Worm (Caenorhabditis elegans) whole organism, midembryonic: ENCODE data around the gene nlp-7.

Experiments used
- T22C8.4 ChIP-seq: fragments of 200-800 bp; sonication (Bioruptor generic); IDR thresholded peaks from 2 replicates; pipeline ENCODE4 v1.3.6; 2022; ENCODE audit warnings: missing genetic modification characterization, missing compliant biosample characterization
- cog-1 ChIP-seq: sonication (generic microtip); optimal IDR thresholded peaks from 2 replicates; lab custom pipeline; 2016; ENCODE audit warnings: missing genetic modification characterization, missing compliant biosample characterization
- flt-1 ChIP-seq: fragments of 200-800 bp; sonication (Bioruptor generic); IDR thresholded peaks from 2 replicates; pipeline ENCODE4 v1.3.6; 2022; ENCODE audit warnings: missing genetic modification characterization, missing compliant biosample characterization
- klf-2 ChIP-seq: fragments of 200-800 bp; sonication (Bioruptor generic); conservative IDR thresholded peaks from 2 replicates; pipeline ENCODE4 v1.3.6; 2022; ENCODE audit warnings: missing genetic modification reagents, missing genetic modification characterization, missing compliant biosample characterization
- med-1 ChIP-seq: sonication (generic microtip); optimal IDR thresholded peaks from 2 replicates; lab custom pipeline; 2017; ENCODE audit warnings: missing genetic modification characterization, mild to moderate bottlenecking, missing compliant biosample characterization, antibody characterized with exemption, missing genetic modification reagents; ENCODE audit not compliant: insufficient read depth
- ref-1 ChIP-seq: fragments of 200-800 bp; sonication (Bioruptor generic); conservative IDR thresholded peaks from 2 replicates; pipeline ENCODE4 v1.3.6; 2022; ENCODE audit warnings: missing genetic modification reagents, missing genetic modification characterization, missing compliant biosample characterization
- tab-1 ChIP-seq: fragments of 200-800 bp; sonication (Bioruptor generic); IDR thresholded peaks from 2 replicates; pipeline ENCODE4 v1.3.6; 2022; ENCODE audit warnings: missing genetic modification characterization, missing compliant biosample characterization
- ztf-23 ChIP-seq: fragments of 200-800 bp; sonication (Bioruptor generic); IDR thresholded peaks from 2 replicates; pipeline ENCODE4 v1.3.6; 2022; ENCODE audit warnings: missing genetic modification reagents, missing genetic modification characterization, missing compliant biosample characterization
- ztf-29 ChIP-seq: fragments of 200-800 bp; sonication (Bioruptor generic); IDR thresholded peaks from 2 replicates; pipeline ENCODE4 v1.3.6; 2022; ENCODE audit warnings: missing genetic modification reagents, missing genetic modification characterization, missing compliant biosample characterization

Gene nlp-7

ce11 chrX:8564451-8564795, 28.6 kb upstream of the nlp-7 start:
- no peak for TF ChIP-seq cog-1 (tag; lab: Kevin White, UChicago)
- TF ChIP-seq flt-1 (GFP tag; lab: Robert Waterston, UW) = no peak
- no peak for TF ChIP-seq ztf-23 (GFP tag; lab: Robert Waterston, UW)
- no peak for TF ChIP-seq T22C8.4 (GFP tag; lab: Robert Waterston, UW)
- no peak for TF ChIP-seq tab-1 (GFP tag; lab: Robert Waterston, UW)
- no peak for TF ChIP-seq med-1 (GFP tag; lab: Kevin White, UChicago)
- TF ChIP-seq ztf-29 = no peak
- TF ChIP-seq ref-1 = no peak
- TF ChIP-seq klf-2 (GFP tag; lab: Robert Waterston, UW) = no peak

- no peak for TF ChIP-seq tab-1 (GFP tag; lab: Robert Waterston, UW)
- TF ChIP-seq ztf-23 (GFP tag; lab: Robert Waterston, UW) = 0 out of 2 replicates have a peak, but pooled peaks have one; percentile 31
- no peak for TF ChIP-seq klf-2 (GFP tag; lab: Robert Waterston, UW)
- no peak for TF ChIP-seq T22C8.4 (GFP tag; lab: Robert Waterston, UW)
Observed at ce11 chrX:8565810-8566416, 27.1 kb upstream of the nlp-7 start.

- TF ChIP-seq ztf-23 (GFP tag; lab: Robert Waterston, UW) = no peak
- TF ChIP-seq flt-1 (GFP tag; lab: Robert Waterston, UW) = no peak
- no peak for TF ChIP-seq klf-2 (GFP tag; lab: Robert Waterston, UW)
- TF ChIP-seq ref-1 = no peak
- no peak for TF ChIP-seq cog-1 (tag; lab: Kevin White, UChicago)
- no peak for TF ChIP-seq ztf-29
- TF ChIP-seq tab-1 (GFP tag; lab: Robert Waterston, UW) = no peak
- no peak for TF ChIP-seq med-1 (GFP tag; lab: Kevin White, UChicago)
- no peak for TF ChIP-seq T22C8.4 (GFP tag; lab: Robert Waterston, UW)
Observed at ce11 chrX:8566521-8567032, 26.4 kb upstream of the nlp-7 start.

- TF ChIP-seq ztf-29 (no peak), cog-1 (tag; lab: Kevin White, UChicago) (no peak), ref-1 (no peak), T22C8.4 (GFP tag; lab: Robert Waterston, UW) (no peak), ztf-23 (GFP tag; lab: Robert Waterston, UW) (no peak), med-1 (GFP tag; lab: Kevin White, UChicago) (no peak), klf-2 (GFP tag; lab: Robert Waterston, UW) (no peak), flt-1 (GFP tag; lab: Robert Waterston, UW) (no peak), tab-1 (GFP tag; lab: Robert Waterston, UW) (no peak)
Observed at ce11 chrX:8567166-8567565, 25.8 kb upstream of the nlp-7 start.

- no peak for TF ChIP-seq T22C8.4 (GFP tag; lab: Robert Waterston, UW)
- no peak for TF ChIP-seq ztf-23 (GFP tag; lab: Robert Waterston, UW)
- no peak for TF ChIP-seq ztf-29
- TF ChIP-seq med-1 (GFP tag; lab: Kevin White, UChicago) = no peak
- TF ChIP-seq flt-1 (GFP tag; lab: Robert Waterston, UW) = no peak
- no peak for TF ChIP-seq ref-1
- no peak for TF ChIP-seq cog-1 (tag; lab: Kevin White, UChicago)
- no peak for TF ChIP-seq tab-1 (GFP tag; lab: Robert Waterston, UW)
- TF ChIP-seq klf-2 (GFP tag; lab: Robert Waterston, UW) = no peak
Observed at ce11 chrX:8567823-8568314, 25.1 kb upstream of the nlp-7 start.

ce11 chrX:8568423-8568903, 24.5 kb upstream of the nlp-7 start:
- TF ChIP-seq med-1 (GFP tag; lab: Kevin White, UChicago) = no peak
- TF ChIP-seq ztf-29 = no peak

ce11 chrX:8569159-8569558, 23.8 kb upstream of the nlp-7 start:
- TF ChIP-seq tab-1 (GFP tag; lab: Robert Waterston, UW) = no peak
- TF ChIP-seq klf-2 (GFP tag; lab: Robert Waterston, UW) = no peak

ce11 chrX:8570997-8571517, 21.9 kb upstream of the nlp-7 start, which contains the start of gene jmjd-3.1:
Gene jmjd-3.1, plus strand, starts transcription at chrX:8571047.
- no peak for TF ChIP-seq ztf-29
- TF ChIP-seq klf-2 (GFP tag; lab: Robert Waterston, UW) = no peak
- TF ChIP-seq T22C8.4 (GFP tag; lab: Robert Waterston, UW) = no peak
- TF ChIP-seq flt-1 (GFP tag; lab: Robert Waterston, UW) = no peak
- TF ChIP-seq ztf-23 (GFP tag; lab: Robert Waterston, UW) = no peak
- no peak for TF ChIP-seq cog-1 (tag; lab: Kevin White, UChicago)
- no peak for TF ChIP-seq tab-1 (GFP tag; lab: Robert Waterston, UW)
- TF ChIP-seq med-1 (GFP tag; lab: Kevin White, UChicago) = no peak
- TF ChIP-seq ref-1 = no peak

ce11 chrX:8580217-8580616, 12.8 kb upstream of the nlp-7 start, which contains the start of gene F18E9.4:
Gene F18E9.4, plus strand, starts transcription at chrX:8580517.
- TF ChIP-seq ztf-29 = no peak
- no peak for TF ChIP-seq ztf-23 (GFP tag; lab: Robert Waterston, UW)
- no peak for TF ChIP-seq med-1 (GFP tag; lab: Kevin White, UChicago)
- TF ChIP-seq ref-1 = no peak
- no peak for TF ChIP-seq tab-1 (GFP tag; lab: Robert Waterston, UW)
- no peak for TF ChIP-seq cog-1 (tag; lab: Kevin White, UChicago)

ce11 chrX:8581447-8581846, 11.5 kb upstream of the nlp-7 start, which contains the start of gene F18E9.8:
Gene F18E9.8, minus strand, starts transcription at chrX:8581547.
- TF ChIP-seq klf-2 (GFP tag; lab: Robert Waterston, UW) (no peak), ztf-29 (no peak), med-1 (GFP tag; lab: Kevin White, UChicago) (no peak), ztf-23 (GFP tag; lab: Robert Waterston, UW) (no peak), tab-1 (GFP tag; lab: Robert Waterston, UW) (no peak), cog-1 (tag; lab: Kevin White, UChicago) (no peak), ref-1 (no peak), flt-1 (GFP tag; lab: Robert Waterston, UW) (no peak), T22C8.4 (GFP tag; lab: Robert Waterston, UW) (no peak)
